Fruit fly (Drosophila melanogaster) whole organism, pupa: ENCODE measurements around the gene Mhcl.
A peak's percentile ranks its signal among the peaks of the same experiment; 100 is the strongest.

Source experiments
- CG10348 ChIP-seq: fragments of 200-800 bp; sonication (Bioruptor generic); IDR thresholded peaks from 2 replicates; pipeline ENCODE4 v1.3.6; 2022; ENCODE audit warnings: missing biosample characterization, missing genetic modification characterization
- CG12605 ChIP-seq: fragments of 200-800 bp; sonication (Bioruptor generic); IDR thresholded peaks from 2 replicates; pipeline ENCODE4 v1.3.6; 2022; ENCODE audit warnings: missing biosample characterization, missing genetic modification characterization
- CG13204 ChIP-seq: fragments of 200-800 bp; sonication (Bioruptor generic); optimal IDR thresholded peaks from 2 replicates; lab custom pipeline; 2018; ENCODE audit warnings: missing biosample characterization, mild to moderate bottlenecking, missing genetic modification characterization, moderate library complexity
- CG14655 ChIP-seq: fragments of 200-800 bp; sonication (Bioruptor generic); optimal IDR thresholded peaks from 3 replicates; lab custom pipeline; 2017; ENCODE audit warnings: mild to moderate bottlenecking, missing biosample characterization, missing genetic modification reagents, missing genetic modification characterization
- CG15710 ChIP-seq: fragments of 200-800 bp; sonication (Bioruptor generic); optimal IDR thresholded peaks from 2 replicates; lab custom pipeline; 2018; ENCODE audit warnings: missing biosample characterization, mild to moderate bottlenecking, missing genetic modification characterization, moderate library complexity
- CG17806 ChIP-seq: fragments of 200-800 bp; sonication (Bioruptor generic); optimal IDR thresholded peaks from 2 replicates; lab custom pipeline; 2018; ENCODE audit warnings: missing biosample characterization, mild to moderate bottlenecking, missing genetic modification characterization, moderate library complexity
- CG32121 ChIP-seq: fragments of 200-800 bp; sonication (Bioruptor generic); IDR thresholded peaks from 2 replicates; pipeline ENCODE4 v1.3.6; 2022; ENCODE audit warnings: missing biosample characterization, missing genetic modification characterization
- CG34367 ChIP-seq: fragments of 200-800 bp; sonication (Bioruptor generic); optimal IDR thresholded peaks from 2 replicates; lab custom pipeline; 2018; ENCODE audit warnings: missing biosample characterization, mild to moderate bottlenecking, missing genetic modification characterization
- CG4496 ChIP-seq: fragments of 200-800 bp; sonication (Bioruptor generic); IDR thresholded peaks from 3 replicates; pipeline ENCODE4 v1.3.6; 2022; ENCODE audit warnings: missing biosample characterization, missing genetic modification characterization
- CG8159 ChIP-seq: fragments of 200-800 bp; sonication (Bioruptor generic); optimal IDR thresholded peaks from 3 replicates; lab custom pipeline; 2018; ENCODE audit warnings: missing biosample characterization, mild to moderate bottlenecking, missing genetic modification characterization, moderate library complexity
- CG8301 ChIP-seq: fragments of 200-800 bp; sonication (Bioruptor generic); optimal IDR thresholded peaks from 2 replicates; lab custom pipeline; 2018; ENCODE audit warnings: missing biosample characterization, mild to moderate bottlenecking, missing genetic modification characterization
- CG9948 ChIP-seq: fragments of 200-800 bp; sonication (Bioruptor generic); optimal IDR thresholded peaks from 2 replicates; lab custom pipeline; 2018; ENCODE audit warnings: missing biosample characterization, mild to moderate bottlenecking, missing genetic modification characterization, moderate library complexity
- D1 ChIP-seq: fragments of 200-800 bp; sonication (Bioruptor generic); optimal IDR thresholded peaks from 2 replicates; lab custom pipeline; 2018; ENCODE audit warnings: missing biosample characterization, mild to moderate bottlenecking, missing genetic modification characterization, moderate library complexity
- EcR ChIP-seq: fragments of 200-800 bp; sonication (Bioruptor generic); optimal IDR thresholded peaks from 3 replicates; lab custom pipeline; 2019; ENCODE audit warnings: missing biosample characterization, missing genetic modification characterization, mild to moderate bottlenecking, moderate library complexity, missing genetic modification reagents
- Ets98B ChIP-seq: fragments of 200-800 bp; sonication (Bioruptor generic); IDR thresholded peaks from 2 replicates; pipeline ENCODE4 v1.3.6; 2022; ENCODE audit warnings: missing biosample characterization, missing genetic modification characterization
- Pif1A ChIP-seq: fragments of 200-800 bp; sonication (Bioruptor generic); optimal IDR thresholded peaks from 3 replicates; lab custom pipeline; 2016; ENCODE audit warnings: missing biosample characterization, missing genetic modification characterization
- Pif1B ChIP-seq: fragments of 200-800 bp; sonication (Bioruptor generic); optimal IDR thresholded peaks from 3 replicates; lab custom pipeline; 2016; ENCODE audit warnings: missing biosample characterization, missing genetic modification characterization
- Snoo ChIP-seq: fragments of 200-800 bp; sonication (Bioruptor generic); optimal IDR thresholded peaks from 3 replicates; lab custom pipeline; 2017; ENCODE audit warnings: missing biosample characterization, mild to moderate bottlenecking, missing genetic modification characterization, inconsistent platforms
- fd96Ca ChIP-seq: fragments of 200-800 bp; sonication (Bioruptor generic); IDR thresholded peaks from 3 replicates; pipeline ENCODE4 v1.3.6; 2022; ENCODE audit warnings: missing biosample characterization, missing genetic modification characterization
- gl ChIP-seq: fragments of 200-800 bp; sonication (Bioruptor generic); optimal IDR thresholded peaks from 2 replicates; lab custom pipeline; 2018; ENCODE audit warnings: missing biosample characterization, mild to moderate bottlenecking, missing genetic modification characterization
- rn ChIP-seq: fragments of 200-800 bp; sonication (Bioruptor generic); IDR thresholded peaks from 2 replicates; pipeline ENCODE4 v1.3.6; 2022; ENCODE audit warnings: missing biosample characterization, missing genetic modification characterization

Mhcl gene

DNA sequence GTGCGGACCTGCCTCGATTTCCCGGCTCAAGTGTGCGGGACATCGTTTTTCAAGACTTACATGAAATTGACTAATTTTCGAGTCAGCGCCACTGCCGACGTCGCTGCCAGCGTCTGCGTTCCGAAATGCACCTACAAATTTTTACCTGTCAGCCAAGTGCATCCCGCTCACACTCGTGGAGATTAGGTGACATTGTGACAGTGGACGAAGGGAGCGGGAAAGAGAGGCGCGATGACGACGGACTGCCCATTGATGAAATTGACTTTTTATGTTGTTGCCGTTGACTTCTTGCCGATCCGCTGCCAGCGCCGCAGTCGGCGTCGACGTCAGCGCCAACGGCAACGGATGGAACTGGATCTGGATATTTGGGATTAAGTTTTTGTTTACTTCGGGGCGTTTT lies 64.4 kb downstream of the Mhcl start:
- TF ChIP-seq CG4496 (GFP tag; lab: Robert Waterston, UW) (no peak), CG32121 (no peak), CG17806 (tag; lab: Kevin White, UChicago) (no peak), EcR (GFP tag; lab: Kevin White, UChicago) (no peak), fd96Ca (GFP tag; lab: Robert Waterston, UW) (no peak), CG15710 (tag; lab: Kevin White, UChicago) (no peak), CG12605 (GFP tag; lab: Robert Waterston, UW) (no peak), D1 (tag; lab: Kevin White, UChicago) (no peak), Snoo (tag; lab: Kevin White, UChicago) (no peak), gl (tag; lab: Kevin White, UChicago) (no peak), CG8301 (tag; lab: Kevin White, UChicago) (no peak)

DNA sequence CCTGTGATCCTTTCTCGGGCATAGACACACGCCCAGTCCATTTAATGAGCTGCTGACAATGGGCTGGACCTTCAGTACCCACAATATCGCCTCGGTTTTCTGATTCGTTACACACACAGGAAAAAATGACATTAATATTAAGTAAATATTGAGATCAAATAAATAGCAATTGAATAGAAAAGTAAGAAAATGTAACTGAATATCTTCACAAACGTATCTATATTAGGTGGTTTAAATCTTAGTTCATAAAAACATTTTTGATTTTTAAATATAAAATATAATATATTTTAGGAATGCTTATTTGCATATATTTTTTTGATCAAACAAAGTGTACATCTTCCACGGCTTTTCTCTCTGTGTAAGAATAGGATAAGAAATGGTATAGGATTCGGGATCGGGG lies 64.8 kb downstream of the Mhcl start:
- TF ChIP-seq CG17806 (tag; lab: Kevin White, UChicago), result no peak
- TF ChIP-seq Snoo (tag; lab: Kevin White, UChicago), result no peak
- no peak for TF ChIP-seq gl (tag; lab: Kevin White, UChicago)
- TF ChIP-seq CG14655, result no peak
- no peak for TF ChIP-seq Pif1A (GFP tag; lab: Kevin White, UChicago)
- no peak for TF ChIP-seq CG12605 (GFP tag; lab: Robert Waterston, UW)
- TF ChIP-seq CG4496 (GFP tag; lab: Robert Waterston, UW), result no peak
- TF ChIP-seq rn (GFP tag; lab: Robert Waterston, UW), result no peak
- no peak for TF ChIP-seq CG10348
- no peak for TF ChIP-seq fd96Ca (GFP tag; lab: Robert Waterston, UW)
- TF ChIP-seq CG32121, result no peak

DNA sequence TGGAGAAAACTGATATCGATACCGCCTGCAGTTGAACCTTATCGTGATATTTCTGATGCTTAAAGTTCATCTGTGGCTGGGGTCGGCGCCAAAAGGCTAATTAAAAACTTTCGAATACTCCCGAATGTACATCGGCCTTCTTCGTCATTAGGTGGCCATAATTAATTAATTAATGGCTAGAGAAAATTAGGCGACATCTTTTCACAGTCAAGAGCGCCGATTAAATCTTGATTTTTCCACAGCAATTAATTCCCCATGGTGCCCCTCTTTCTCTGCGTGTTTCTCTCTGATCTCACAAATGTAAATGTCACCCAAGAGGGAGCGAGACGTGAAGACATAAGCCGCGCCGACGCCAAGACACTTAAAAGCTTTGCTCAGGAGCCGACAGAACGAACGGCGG lies 68.1 kb downstream of the Mhcl start:
- TF ChIP-seq Ets98B, result no peak
- TF ChIP-seq CG17806 (tag; lab: Kevin White, UChicago), result no peak
- TF ChIP-seq fd96Ca (GFP tag; lab: Robert Waterston, UW), result no peak
- no peak for TF ChIP-seq CG15710 (tag; lab: Kevin White, UChicago)

DNA sequence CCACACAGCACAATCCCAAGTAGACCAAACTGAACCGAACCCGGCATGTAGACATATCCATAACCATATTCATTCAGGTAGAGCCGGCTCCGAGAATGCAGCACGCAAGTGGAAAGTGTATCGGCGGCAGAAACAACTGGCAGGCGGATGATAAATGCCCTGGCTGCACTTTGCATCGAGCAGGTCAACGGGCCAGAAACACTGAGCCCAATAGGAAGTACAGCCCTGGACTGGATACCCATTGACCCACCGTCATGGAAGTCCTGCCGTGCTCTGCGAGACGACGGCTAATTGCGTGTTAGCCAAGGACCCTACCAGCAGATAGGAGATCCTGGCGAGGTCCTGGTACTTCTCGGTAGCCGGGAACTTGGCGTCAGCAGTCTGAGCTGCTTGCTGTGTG lies 69.0 kb downstream of the Mhcl start:
- TF ChIP-seq CG8159 (tag; lab: Kevin White, UChicago) (no peak), CG17806 (tag; lab: Kevin White, UChicago) (no peak), Ets98B (no peak), gl (tag; lab: Kevin White, UChicago) (no peak), CG14655 (no peak), CG34367 (no peak), CG32121 (no peak), CG8301 (tag; lab: Kevin White, UChicago) (no peak), CG9948 (no peak), rn (GFP tag; lab: Robert Waterston, UW) (no peak), Pif1B (GFP tag; lab: Kevin White, UChicago) (no peak), CG10348 (no peak), CG12605 (GFP tag; lab: Robert Waterston, UW) (no peak), Snoo (tag; lab: Kevin White, UChicago) (no peak), CG4496 (GFP tag; lab: Robert Waterston, UW) (no peak), D1 (tag; lab: Kevin White, UChicago) (no peak)

DNA sequence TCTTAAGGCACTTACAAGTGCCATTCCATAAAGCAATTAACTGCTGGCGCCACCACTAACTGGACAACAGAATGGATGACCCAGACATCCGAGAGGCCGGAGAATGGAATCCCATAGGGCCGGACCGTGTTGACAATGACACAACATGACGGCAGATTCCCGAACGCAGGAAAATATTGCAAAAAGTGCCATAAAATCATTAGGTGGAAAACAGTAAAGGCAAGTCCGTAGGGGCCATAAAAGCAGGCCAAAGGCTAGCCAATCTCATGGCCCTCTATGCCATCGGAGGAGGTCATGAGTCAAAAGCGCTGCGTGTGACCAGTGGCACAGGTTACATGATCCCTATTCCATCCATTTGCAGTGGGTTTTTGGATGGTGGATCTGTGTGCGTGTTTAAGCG lies 69.9 kb downstream of the Mhcl start:
- TF ChIP-seq CG13204 (GFP tag; lab: Kevin White, UChicago) (no peak), Ets98B (no peak), CG4496 (GFP tag; lab: Robert Waterston, UW) (no peak), CG17806 (tag; lab: Kevin White, UChicago) (no peak), CG12605 (GFP tag; lab: Robert Waterston, UW) (no peak), gl (tag; lab: Kevin White, UChicago) (no peak), Pif1B (GFP tag; lab: Kevin White, UChicago) (no peak)

DNA sequence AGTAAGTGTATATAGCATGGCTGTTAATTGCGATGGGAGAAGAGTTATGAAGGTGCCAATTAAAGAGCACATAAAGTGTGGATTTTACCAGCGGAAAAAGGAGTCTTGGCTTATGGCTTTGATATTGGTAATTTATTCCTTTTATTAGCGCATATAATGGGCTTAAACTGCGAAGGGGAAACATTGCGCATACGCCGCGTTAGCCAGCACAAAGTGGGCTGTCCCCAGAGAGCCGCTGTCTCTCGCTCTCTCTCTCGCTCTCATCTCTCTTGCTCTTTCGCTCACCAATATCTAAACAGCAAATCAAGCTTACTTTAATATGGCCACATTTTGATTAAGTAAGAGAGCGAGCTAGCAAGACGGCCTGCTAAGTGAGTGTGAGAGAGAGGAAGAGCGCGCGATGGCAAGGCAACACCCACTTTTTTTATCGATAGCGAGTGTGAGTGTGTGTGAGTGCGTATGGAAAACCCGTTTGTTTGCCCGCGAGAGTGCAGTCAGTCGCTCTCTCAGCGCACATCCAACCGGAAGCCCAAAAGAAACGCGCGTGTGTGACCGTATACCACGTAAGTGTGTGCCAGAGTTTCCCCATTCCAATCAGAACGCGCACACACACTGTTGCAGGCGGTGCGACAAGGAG lies 72.9 kb downstream of the Mhcl start, which contains the start of gene pnr:
Gene pnr, plus strand, starts transcription at position 493 of the 637 bp plus-strand sequence.
- TF ChIP-seq Snoo (tag; lab: Kevin White, UChicago), result no peak
- peak; percentile 33; the same call in 1 of the 2 replicates for TF ChIP-seq CG32121
- TF ChIP-seq rn (GFP tag; lab: Robert Waterston, UW), result 0 out of 2 replicates have a peak, but pooled peaks have one; percentile 27
- 0 out of 3 replicates have a peak, but pooled peaks have one; percentile 29 for TF ChIP-seq fd96Ca (GFP tag; lab: Robert Waterston, UW)
- no peak for TF ChIP-seq CG12605 (GFP tag; lab: Robert Waterston, UW)
- peak; percentile 20 for TF ChIP-seq EcR (GFP tag; lab: Kevin White, UChicago)
- TF ChIP-seq gl (tag; lab: Kevin White, UChicago), result peak; percentile 14
- TF ChIP-seq CG34367, result no peak
- no peak for TF ChIP-seq CG9948
- TF ChIP-seq Pif1B (GFP tag; lab: Kevin White, UChicago), result no peak
- TF ChIP-seq CG14655, result no peak

DNA sequence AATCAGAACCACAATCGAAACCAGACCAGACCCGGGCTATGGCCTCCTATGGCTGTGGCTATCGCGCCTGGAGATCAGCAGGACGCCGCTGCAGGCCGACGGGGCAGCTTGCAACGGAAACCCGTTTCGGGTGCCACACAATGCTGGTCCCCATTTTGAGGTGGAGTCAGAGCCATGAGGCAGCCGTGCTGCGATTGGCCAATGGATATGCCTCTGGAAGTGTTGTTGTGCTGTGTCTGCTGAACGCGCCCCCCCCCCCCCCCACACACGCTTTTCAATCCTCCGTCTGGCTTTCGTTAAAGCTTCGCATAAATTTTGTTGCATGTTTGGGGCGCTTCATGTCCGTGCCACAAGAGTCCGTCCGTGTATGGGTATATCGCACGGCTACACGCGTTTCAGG lies 74.5 kb downstream of the Mhcl start:
- TF ChIP-seq CG32121 (no peak), CG4496 (GFP tag; lab: Robert Waterston, UW) (0 out of 3 replicates have a peak, but pooled peaks have one; percentile 10), CG34367 (no peak)
